Fruit fly (Drosophila melanogaster) whole organism, wandering third instar larva: ENCODE measurements around the gene CG13047.

Source experiments
- Abd-B ChIP-seq: fragments of >200 bp; optimal IDR thresholded peaks from 2 replicates; lab custom pipeline; 2017; ENCODE audit warnings: missing biosample characterization, missing genetic modification characterization
- CG9705 ChIP-seq: fragments of 200-800 bp; sonication (Bioruptor generic); optimal IDR thresholded peaks from 2 replicates; lab custom pipeline; 2018; ENCODE audit warnings: missing biosample characterization, mild to moderate bottlenecking, missing genetic modification characterization
- Myc ChIP-seq: fragments of >200 bp; optimal IDR thresholded peaks from 2 replicates; lab custom pipeline; 2017
- brk ChIP-seq: fragments of 200-800 bp; sonication (Bioruptor generic); optimal IDR thresholded peaks from 2 replicates; lab custom pipeline; 2016; ENCODE audit warnings: missing biosample characterization, mild to moderate bottlenecking, missing genetic modification characterization
- dmrt93B ChIP-seq: fragments of 200-800 bp; sonication (Bioruptor generic); optimal IDR thresholded peaks from 2 replicates; lab custom pipeline; 2018; ENCODE audit warnings: missing biosample characterization, mild to moderate bottlenecking, missing genetic modification characterization
- psq ChIP-seq: fragments of 200-800 bp; sonication (Bioruptor generic); optimal IDR thresholded peaks from 3 replicates; lab custom pipeline; 2017; ENCODE audit warnings: missing biosample characterization, mild to moderate bottlenecking, missing genetic modification characterization, moderate library complexity
- rgr ChIP-seq: fragments of 200-800 bp; sonication (Bioruptor generic); optimal IDR thresholded peaks from 3 replicates; lab custom pipeline; 2016; ENCODE audit warnings: missing biosample characterization, mild to moderate bottlenecking, missing genetic modification characterization

DNA sequence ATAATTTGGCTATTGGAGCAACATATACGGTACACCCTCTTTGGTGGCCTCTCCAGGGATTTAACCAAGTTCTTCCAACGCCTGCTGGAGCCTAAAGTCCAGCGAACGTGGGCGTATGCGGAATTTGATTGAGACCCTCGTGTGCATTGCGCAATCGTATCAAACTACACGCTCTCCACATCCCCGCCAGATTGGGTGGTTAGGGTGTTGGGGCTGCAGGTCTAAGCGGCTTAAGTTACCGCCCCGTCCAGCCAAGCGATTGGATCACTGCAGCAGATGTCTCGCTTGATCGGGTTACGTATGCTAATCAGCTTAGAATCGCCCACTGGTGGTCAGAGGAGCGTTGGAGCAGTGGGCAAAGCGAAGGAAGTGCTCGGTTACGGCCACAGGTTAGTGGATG, 45.5 kb upstream of the CG13047 start, which contains the start of gene CG33060:
- no peak for TF ChIP-seq brk (GFP tag; lab: Kevin White, UChicago)
- TF ChIP-seq Myc (lab: Kevin White, UChicago), result no peak
- TF ChIP-seq Abd-B (GFP tag; lab: Kevin White, UChicago), result no peak
- TF ChIP-seq dmrt93B (GFP tag; lab: Kevin White, UChicago), result no peak
- TF ChIP-seq rgr (GFP tag; lab: Kevin White, UChicago), result no peak
- TF ChIP-seq CG9705, result no peak
- TF ChIP-seq psq (GFP tag; lab: Kevin White, UChicago), result no peak
